Worm (Caenorhabditis elegans): ENCODE results near the gene mlc-3.
A peak's percentile ranks its signal among the peaks of the same experiment; 100 is the strongest.

The mlc-3 gene

ce11 chrIII:5601999-5602398 lies 37.2 kb downstream of the mlc-3 start:
- TF ChIP-seq sox-4 (tag; optimal IDR thresholded peaks at IDR 0.05) = no peak
- peak; percentile 50 to 62 (median 58) for TF ChIP-seq ceh-82 (tag; optimal IDR thresholded peaks at IDR 0.05)
- peak; percentile 66 for TF ChIP-seq lin-14 (GFP tag; optimal IDR thresholded peaks at IDR 0.05)
- TF ChIP-seq efl-3 (GFP tag; optimal IDR thresholded peaks at IDR 0.05) = no peak
- peak; percentile 81 for TF ChIP-seq mep-1 (tag; optimal IDR thresholded peaks at IDR 0.05)
- peak; percentile 54 for TF ChIP-seq snpc-4 (tag; optimal IDR thresholded peaks at IDR 0.05)
- TF ChIP-seq zip-4 (GFP tag; optimal IDR thresholded peaks at IDR 0.05) = peak; percentile 17
- peak; percentile 69 for TF ChIP-seq tbx-2 (tag; optimal IDR thresholded peaks at IDR 0.05)
- no peak for TF ChIP-seq pqm-1 (tag; optimal IDR thresholded peaks at IDR 0.05)
- peak; percentile 43 for TF ChIP-seq ceh-8 (GFP tag; optimal IDR thresholded peaks at IDR 0.05)
- no peak for TF ChIP-seq ets-5 (GFP tag; IDR thresholded peaks at IDR 0.05)
- peak; percentile 77 for TF ChIP-seq nhr-77 (tag; optimal IDR thresholded peaks at IDR 0.05)
- peak; percentile 64 for TF ChIP-seq lir-3 (tag; optimal IDR thresholded peaks at IDR 0.05; ENCODE audit: poor library complexity)
- TF ChIP-seq zag-1 (tag; optimal IDR thresholded peaks at IDR 0.05) = no peak
- peak; percentile 34 for TF ChIP-seq fkh-8 (tag; optimal IDR thresholded peaks at IDR 0.05)
- peak; percentile 34 for TF ChIP-seq lin-15B (tag; optimal IDR thresholded peaks at IDR 0.05)
- peak; percentile 58 for TF ChIP-seq aly-2 (tag; optimal IDR thresholded peaks at IDR 0.05)
- peak; percentile 8 to 59 (median 58) for TF ChIP-seq dpl-1 (GFP tag; optimal IDR thresholded peaks at IDR 0.05)
- TF ChIP-seq F16B12.6 (tag; optimal IDR thresholded peaks at IDR 0.05) = peak; percentile 15
- TF ChIP-seq swsn-7 (tag; optimal IDR thresholded peaks at IDR 0.05) = peak; percentile 75
- no peak for TF ChIP-seq C34B4.2 (tag; optimal IDR thresholded peaks at IDR 0.05)
- TF ChIP-seq egl-27 (tag; optimal IDR thresholded peaks at IDR 0.05) = no peak
- peak; percentile 6 for TF ChIP-seq ama-1 (optimal IDR thresholded peaks at IDR 0.05)
- TF ChIP-seq nhr-71 (tag; optimal IDR thresholded peaks at IDR 0.05) = peak; percentile 83
- TF ChIP-seq egl-13 (tag; optimal IDR thresholded peaks at IDR 0.05) = no peak
- peak; percentile 88 for TF ChIP-seq snu-23 (GFP tag; optimal IDR thresholded peaks at IDR 0.05)
- TF ChIP-seq nhr-76 (tag; optimal IDR thresholded peaks at IDR 0.05) = peak; percentile 44
- TF ChIP-seq ceh-90 (tag; optimal IDR thresholded peaks at IDR 0.05) = peak; percentile 7
- TF ChIP-seq C04F5.9 (tag; optimal IDR thresholded peaks at IDR 0.05) = peak; percentile 25
- peak; percentile 62 for TF ChIP-seq irx-1 (tag; optimal IDR thresholded peaks at IDR 0.05)
- TF ChIP-seq lsy-2 (tag; optimal IDR thresholded peaks at IDR 0.05) = peak; percentile 55 to 70
- peak in 2 of 6 experiments; percentile 24 to 58 for TF ChIP-seq elt-3 (tag; optimal IDR thresholded peaks at IDR 0.05)
- TF ChIP-seq lin-35 (GFP tag; optimal IDR thresholded peaks at IDR 0.05) = peak; percentile 67 to 87
- TF ChIP-seq elt-2 (tag; optimal IDR thresholded peaks at IDR 0.05) = peak; percentile 43
- peak; percentile 82 for TF ChIP-seq nhr-20 (tag; optimal IDR thresholded peaks at IDR 0.05)
- TF ChIP-seq xbp-1 (tag; optimal IDR thresholded peaks at IDR 0.05) = peak; percentile 57
- no peak for TF ChIP-seq mef-2 (tag; optimal IDR thresholded peaks at IDR 0.05)
- TF ChIP-seq hlh-4 (tag; optimal IDR thresholded peaks at IDR 0.05) = no peak
- no peak for TF ChIP-seq nhr-11 (tag; optimal IDR thresholded peaks at IDR 0.05)
- TF ChIP-seq ceh-88 (GFP tag; IDR thresholded peaks at IDR 0.05) = peak; percentile 39; the same call in 1 of the 2 replicates
- no peak for TF ChIP-seq ces-1 (GFP tag; optimal IDR thresholded peaks at IDR 0.05)
- no peak for TF ChIP-seq nhr-84 (tag; optimal IDR thresholded peaks at IDR 0.05)
- no peak for TF ChIP-seq unc-30 (tag; optimal IDR thresholded peaks at IDR 0.05)
- TF ChIP-seq grh-1 (GFP tag; IDR thresholded peaks at IDR 0.05) = peak; percentile 33; the same call in 1 of the 2 replicates
- TF ChIP-seq nhr-85 (tag) = peak; percentile 74
- TF ChIP-seq lin-13 (GFP tag; optimal IDR thresholded peaks at IDR 0.05) = peak; percentile 48
- peak; percentile 16 for TF ChIP-seq fos-1 (tag; optimal IDR thresholded peaks at IDR 0.05)
- TF ChIP-seq nhr-90 (tag; optimal IDR thresholded peaks at IDR 0.05; ENCODE audit: poor library complexity) = peak; percentile 78
- no peak for TF ChIP-seq hlh-17 (GFP tag; optimal IDR thresholded peaks at IDR 0.05; ENCODE audit: borderline replicate concordance)
- TF ChIP-seq nhr-28 (tag; optimal IDR thresholded peaks at IDR 0.05) = no peak
- peak; percentile 43 for TF ChIP-seq sup-37 (GFP tag; optimal IDR thresholded peaks at IDR 0.05)
- peak; percentile 2 for TF ChIP-seq ztf-4 (tag; optimal IDR thresholded peaks at IDR 0.05)
- no peak for TF ChIP-seq pag-3 (tag; optimal IDR thresholded peaks at IDR 0.05; ENCODE audit: borderline replicate concordance, insufficient read depth)

All from whole organism, L1 larva.